Worm (Caenorhabditis elegans) whole organism, L1 larva: Measurements from ENCODE around the gene lbp-2.

Experiments
- C04F5.9 ChIP-seq: sonication (generic microtip); optimal IDR thresholded peaks from 2 replicates; lab custom pipeline; 2016; ENCODE audit warnings: missing genetic modification characterization, missing compliant biosample characterization
- C16A3.4 ChIP-seq: fragments of 150-350 bp; optimal IDR thresholded peaks from 2 replicates; lab custom pipeline; 2014; ENCODE audit warnings: missing biosample characterization, missing genetic modification characterization
- C34B4.2 ChIP-seq: sonication (generic microtip); optimal IDR thresholded peaks from 2 replicates; lab custom pipeline; 2017; ENCODE audit warnings: mild to moderate bottlenecking, missing genetic modification characterization, missing compliant biosample characterization
- F16B12.6 ChIP-seq: fragments of 150-350 bp; optimal IDR thresholded peaks from 2 replicates; lab custom pipeline; 2014; ENCODE audit warnings: missing biosample characterization, missing genetic modification characterization
- alr-1 ChIP-seq: fragments of 200-800 bp; sonication (Bioruptor generic); optimal IDR thresholded peaks from 2 replicates; lab custom pipeline; 2018; ENCODE audit warnings: borderline replicate concordance, mild to moderate bottlenecking, missing genetic modification characterization, missing compliant biosample characterization
- ceh-63 ChIP-seq: fragments of 200-800 bp; sonication (Bioruptor generic); optimal IDR thresholded peaks from 2 replicates; lab custom pipeline; 2018; ENCODE audit warnings: mild to moderate bottlenecking, missing genetic modification characterization, missing compliant biosample characterization
- ceh-8 ChIP-seq: fragments of 200-800 bp; sonication (Bioruptor generic); optimal IDR thresholded peaks from 2 replicates; lab custom pipeline; 2018; ENCODE audit warnings: mild to moderate bottlenecking, missing genetic modification characterization, moderate library complexity, missing compliant biosample characterization
- ces-1 ChIP-seq: fragments of 150-350 bp; optimal IDR thresholded peaks from 2 replicates; lab custom pipeline; 2014; ENCODE audit warnings: missing biosample characterization, missing genetic modification reagents, missing genetic modification characterization
- dpl-1 ChIP-seq, 3 experiments: fragments of 150-350 bp in 2 of 3; sonication (generic microtip) in 1 of 3; optimal IDR thresholded peaks; 2 replicates each; lab custom pipeline; 2014 to 2017; ENCODE audit warnings: missing biosample characterization in 3 of 3, missing genetic modification characterization in 3 of 3, missing genetic modification reagents in 3 of 3
- dsc-1 ChIP-seq: sonication (generic microtip); optimal IDR thresholded peaks from 2 replicates; lab custom pipeline; 2016; ENCODE audit warnings: mild to moderate bottlenecking, missing genetic modification characterization, missing compliant biosample characterization
- efl-3 ChIP-seq: fragments of 200-800 bp; sonication (Bioruptor generic); optimal IDR thresholded peaks from 2 replicates; lab custom pipeline; 2018; ENCODE audit warnings: mild to moderate bottlenecking, missing genetic modification characterization, missing compliant biosample characterization
- elt-3 ChIP-seq, 6 experiments: fragments of 150-350 bp in 1 of 6; sonication (generic microtip); optimal IDR thresholded peaks; 2 replicates each; lab custom pipeline; 2017 to 2018; ENCODE audit warnings: missing biosample characterization in 6 of 6, missing genetic modification characterization in 6 of 6, inconsistent platforms in 1 of 6
- ets-5 ChIP-seq: fragments of 200-800 bp; sonication (Bioruptor generic); IDR thresholded peaks from 2 replicates; pipeline ENCODE4 v1.3.6; 2022; ENCODE audit warnings: missing genetic modification characterization, missing compliant biosample characterization
- fkh-10 ChIP-seq: sonication (generic microtip); optimal IDR thresholded peaks from 2 replicates; lab custom pipeline; 2017; ENCODE audit warnings: missing biosample characterization, missing genetic modification reagents, missing genetic modification characterization
- fkh-4 ChIP-seq: sonication (generic microtip); optimal IDR thresholded peaks from 2 replicates; lab custom pipeline; 2016; ENCODE audit warnings: missing compliant biosample characterization, missing genetic modification characterization, borderline replicate concordance
- fkh-8 ChIP-seq: sonication (generic microtip); optimal IDR thresholded peaks from 2 replicates; lab custom pipeline; 2016; ENCODE audit warnings: mild to moderate bottlenecking, missing genetic modification characterization, missing compliant biosample characterization
- grh-1 ChIP-seq: fragments of 200-800 bp; sonication (Bioruptor generic); IDR thresholded peaks from 2 replicates; pipeline ENCODE4 v1.3.6; 2022; ENCODE audit warnings: missing genetic modification reagents, missing genetic modification characterization, missing compliant biosample characterization
- hlh-17 ChIP-seq: fragments of 200-800 bp; sonication (Bioruptor generic); optimal IDR thresholded peaks from 2 replicates; lab custom pipeline; 2018; ENCODE audit warnings: missing genetic modification characterization, mild to moderate bottlenecking, missing compliant biosample characterization, moderate library complexity, borderline replicate concordance
- jun-1 ChIP-seq: fragments of 150-350 bp; optimal IDR thresholded peaks from 2 replicates; lab custom pipeline; 2014; ENCODE audit warnings: missing biosample characterization, missing genetic modification reagents, missing genetic modification characterization
- lin-13 ChIP-seq: fragments of 150-350 bp; optimal IDR thresholded peaks from 2 replicates; lab custom pipeline; 2014; ENCODE audit warnings: missing biosample characterization, missing genetic modification reagents, missing genetic modification characterization
- lin-14 ChIP-seq: fragments of 200-800 bp; sonication (Bioruptor generic); optimal IDR thresholded peaks from 2 replicates; lab custom pipeline; 2018; ENCODE audit warnings: mild to moderate bottlenecking, missing genetic modification characterization, moderate library complexity, missing compliant biosample characterization
- lin-35 ChIP-seq, 2 experiments: fragments of 150-350 bp; optimal IDR thresholded peaks; 2 replicates each; lab custom pipeline; 2014; ENCODE audit warnings: missing biosample characterization in 2 of 2, missing genetic modification characterization in 2 of 2, missing genetic modification reagents in 2 of 2
- lin-39 ChIP-seq: fragments of 150-350 bp; optimal IDR thresholded peaks from 2 replicates; lab custom pipeline; 2014; ENCODE audit warnings: missing biosample characterization, missing genetic modification reagents, missing genetic modification characterization
- lsy-2 ChIP-seq, 2 experiments: fragments of 150-350 bp; optimal IDR thresholded peaks; 2 replicates each; lab custom pipeline; 2014; ENCODE audit warnings: missing biosample characterization in 2 of 2, missing genetic modification characterization in 2 of 2
- mef-2 ChIP-seq: fragments of 150-350 bp; optimal IDR thresholded peaks from 2 replicates; lab custom pipeline; 2014; ENCODE audit warnings: missing biosample characterization, missing genetic modification characterization
- nhr-237 ChIP-seq: fragments of 150-350 bp; optimal IDR thresholded peaks from 2 replicates; lab custom pipeline; 2014; ENCODE audit warnings: missing biosample characterization, missing genetic modification characterization
- nhr-71 ChIP-seq: sonication (generic microtip); optimal IDR thresholded peaks from 2 replicates; lab custom pipeline; 2016; ENCODE audit warnings: mild to moderate bottlenecking, missing genetic modification characterization, moderate library complexity, missing compliant biosample characterization
- nhr-77 ChIP-seq: fragments of 150-350 bp; optimal IDR thresholded peaks from 2 replicates; lab custom pipeline; 2014; ENCODE audit warnings: missing biosample characterization, missing genetic modification characterization
- nhr-85 ChIP-seq: sonication (generic microtip); peaks from one replicate; lab custom pipeline; 2016; ENCODE audit warnings: missing genetic modification characterization, inconsistent platforms, missing compliant biosample characterization
- nhr-90 ChIP-seq: sonication (generic microtip); optimal IDR thresholded peaks from 2 replicates; lab custom pipeline; 2016; ENCODE audit warnings: mild to moderate bottlenecking, missing genetic modification characterization, missing compliant biosample characterization; ENCODE audit not compliant: poor library complexity
- pag-3 ChIP-seq: sonication (generic microtip); optimal IDR thresholded peaks from 2 replicates; lab custom pipeline; 2017; ENCODE audit warnings: missing genetic modification characterization, mild to moderate bottlenecking, missing compliant biosample characterization, antibody characterized with exemption, borderline replicate concordance; ENCODE audit not compliant: insufficient read depth
- sptf-1 ChIP-seq: fragments of 150-350 bp; optimal IDR thresholded peaks from 2 replicates; lab custom pipeline; 2014; ENCODE audit warnings: missing biosample characterization, missing genetic modification characterization
- swsn-7 ChIP-seq: sonication (generic microtip); optimal IDR thresholded peaks from 2 replicates; lab custom pipeline; 2016; ENCODE audit warnings: missing genetic modification characterization, missing compliant biosample characterization
- unc-30 ChIP-seq: sonication (generic microtip); optimal IDR thresholded peaks from 2 replicates; lab custom pipeline; 2017; ENCODE audit warnings: missing biosample characterization, missing genetic modification characterization
- unc-86 ChIP-seq: sonication (generic microtip); optimal IDR thresholded peaks from 2 replicates; lab custom pipeline; 2016; ENCODE audit warnings: missing genetic modification characterization, missing compliant biosample characterization
- unc-98 ChIP-seq: fragments of 200-800 bp; sonication (Bioruptor generic); IDR thresholded peaks from 2 replicates; pipeline ENCODE4 v1.3.6; 2022; ENCODE audit warnings: missing genetic modification characterization, missing compliant biosample characterization
- vab-15 ChIP-seq: sonication (generic microtip); optimal IDR thresholded peaks from 2 replicates; lab custom pipeline; 2017; ENCODE audit warnings: missing genotype, mild to moderate bottlenecking, missing genetic modification characterization, missing compliant biosample characterization
- zag-1 ChIP-seq: fragments of 150-350 bp; optimal IDR thresholded peaks from 2 replicates; lab custom pipeline; 2014; ENCODE audit warnings: missing biosample characterization, missing genetic modification characterization

The lbp-2 gene

DNA sequence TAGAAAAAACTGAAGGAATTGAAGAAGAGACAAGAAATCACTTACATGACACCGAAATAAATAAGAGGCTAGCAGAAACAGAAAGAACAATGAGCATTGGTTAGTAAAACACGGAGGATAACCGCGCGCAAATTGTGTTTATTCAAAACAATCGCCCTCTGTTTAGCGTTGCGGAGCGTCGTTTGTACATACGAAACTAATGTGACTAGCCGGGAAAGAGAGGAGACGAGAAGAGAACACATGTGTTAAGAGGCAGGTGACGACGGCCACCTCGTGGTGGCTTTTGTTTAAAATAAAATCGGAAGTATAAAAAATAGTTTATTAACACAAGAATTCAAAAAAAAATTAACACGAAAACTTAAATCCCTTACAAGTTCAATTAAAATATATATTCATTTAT, 14.6 kb upstream of the lbp-2 start, which contains the start of gene F40F4.7 (continued):
- TF ChIP-seq C34B4.2 (tag; lab: Kevin White, UChicago) (no peak), lsy-2 (tag; optimal IDR thresholded peaks at IDR 0.05; lab: Kevin White, UChicago) (peak in 1 of 2 experiments; percentile 73), fkh-4 (tag; lab: Kevin White, UChicago) (no peak), hlh-17 (no peak), dsc-1 (tag; lab: Kevin White, UChicago) (peak; percentile 61), jun-1 (peak; percentile 41), F16B12.6 (tag; lab: Kevin White, UChicago) (peak; percentile 15), vab-15 (no peak), lin-13 (GFP tag; lab: Kevin White, UChicago) (peak; percentile 47), swsn-7 (tag; lab: Kevin White, UChicago) (peak; percentile 64), nhr-71 (peak; percentile 86), C04F5.9 (tag; lab: Kevin White, UChicago) (no peak), sptf-1 (tag; lab: Kevin White, UChicago) (no peak), unc-30 (tag; lab: Kevin White, UChicago) (no peak), ces-1 (no peak), lin-35 (GFP tag; optimal IDR thresholded peaks at IDR 0.05; lab: Kevin White, UChicago) (peak; percentile 43 to 82), nhr-77 (no peak), ceh-8 (GFP tag; lab: Kevin White, UChicago) (no peak), dpl-1 (GFP tag; optimal IDR thresholded peaks at IDR 0.05; lab: Kevin White, UChicago) (peak in 2 of 3 experiments; percentile 61 to 71), elt-3 (tag; optimal IDR thresholded peaks at IDR 0.05; lab: Kevin White, UChicago) (peak in 2 of 6 experiments; percentile 32 to 59), grh-1 (GFP tag; lab: Robert Waterston, UW) (no peak), efl-3 (GFP tag; lab: Kevin White, UChicago) (no peak), mef-2 (tag; lab: Kevin White, UChicago) (no peak), nhr-90 (peak; percentile 23), fkh-8 (peak; percentile 27), alr-1 (tag; lab: Kevin White, UChicago) (no peak), ets-5 (no peak), nhr-237 (tag; lab: Kevin White, UChicago) (no peak), pag-3 (tag; lab: Kevin White, UChicago) (no peak), zag-1 (tag; lab: Kevin White, UChicago) (no peak)

DNA sequence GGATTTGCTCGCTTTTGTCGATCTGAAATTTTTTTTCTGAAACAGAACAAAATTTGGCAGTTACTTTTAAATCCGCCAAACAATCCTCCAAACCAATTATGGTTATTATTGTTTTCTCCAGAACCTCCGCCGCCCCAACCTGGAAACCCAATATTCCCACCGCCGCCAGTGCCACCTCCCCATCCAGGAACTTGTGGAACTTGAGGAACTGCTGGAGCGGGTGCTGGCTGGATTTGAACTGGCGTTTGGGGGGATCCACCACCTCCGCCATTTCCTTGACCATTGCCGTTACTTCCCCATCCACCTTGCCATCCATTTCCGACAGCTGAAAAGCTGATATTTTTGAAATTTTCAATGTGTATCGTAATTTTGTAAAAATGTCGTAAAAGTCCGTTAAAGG, 12.6 kb upstream of the lbp-2 start:
- TF ChIP-seq dsc-1 (tag; lab: Kevin White, UChicago) (no peak), unc-98 (GFP tag; lab: Robert Waterston, UW) (no peak), fkh-10 (GFP tag; lab: Kevin White, UChicago) (no peak), pag-3 (tag; lab: Kevin White, UChicago) (no peak), nhr-237 (tag; lab: Kevin White, UChicago) (no peak), unc-30 (tag; lab: Kevin White, UChicago) (no peak)

DNA sequence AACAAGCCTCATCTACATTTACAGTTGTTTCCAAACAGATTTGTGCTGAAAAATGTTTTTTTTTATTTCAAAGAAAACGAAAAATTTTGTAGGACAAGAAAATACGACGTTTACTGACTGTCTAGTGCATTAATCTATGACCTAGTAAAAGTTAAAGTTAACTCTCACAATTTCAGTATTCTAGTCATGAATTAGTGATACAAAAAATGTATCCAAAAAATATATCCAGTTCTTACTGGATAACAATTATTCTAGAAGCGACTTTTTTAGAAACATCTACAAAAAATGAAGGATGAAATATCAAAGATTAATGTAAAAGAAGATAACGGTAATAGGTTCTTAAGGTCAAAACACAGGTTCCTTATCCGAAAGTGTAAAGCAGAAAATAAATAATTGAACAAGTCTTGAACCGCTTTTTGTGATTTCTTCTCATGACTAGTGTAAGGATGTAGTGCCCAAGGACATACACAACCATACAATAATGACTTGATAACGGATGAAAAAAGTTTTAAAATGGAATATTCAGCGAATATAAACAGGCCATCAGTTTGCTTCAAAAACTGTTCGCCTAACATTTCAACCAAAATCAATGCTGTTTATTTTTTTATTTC, 9.8 kb upstream of the lbp-2 start, which contains the start of gene pqn-37:
Gene pqn-37, minus strand, starts transcription at position 51 of the 611 bp plus-strand sequence.
- TF ChIP-seq lin-39 (tag; lab: Kevin White, UChicago), result no peak
- TF ChIP-seq nhr-71, result peak; percentile 42
- TF ChIP-seq nhr-85, result peak; percentile 55
- TF ChIP-seq lin-14, result peak; percentile 17

DNA sequence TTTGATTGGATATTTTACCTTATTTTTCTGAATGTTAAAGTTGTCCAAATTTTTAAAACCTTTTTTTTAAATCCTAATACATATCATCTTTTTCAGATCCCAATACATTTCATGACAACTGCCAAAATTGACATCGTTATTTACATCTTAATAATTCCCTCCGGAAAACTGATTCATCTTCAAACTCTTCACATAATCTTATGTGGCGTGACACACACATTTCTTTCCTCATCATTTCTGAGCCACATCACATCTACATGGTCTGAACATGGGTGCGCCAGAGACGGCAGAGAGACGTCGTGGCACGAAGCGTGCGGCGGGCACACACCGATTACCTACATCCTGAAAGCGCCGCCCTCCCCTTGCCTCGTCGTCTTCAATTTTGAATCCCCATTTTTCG, 7.9 kb upstream of the lbp-2 start, which contains the start of gene tba-9:
Gene tba-9, plus strand, starts transcription at position 301 of the 400 bp plus-strand sequence.
- peak; percentile 28 for TF ChIP-seq fkh-8
- no peak for TF ChIP-seq nhr-90
- TF ChIP-seq unc-30 (tag; lab: Kevin White, UChicago), result no peak
- TF ChIP-seq vab-15, result no peak
- TF ChIP-seq unc-86 (tag; lab: Kevin White, UChicago), result no peak
- TF ChIP-seq lin-14, result peak; percentile 16
- no peak for TF ChIP-seq C16A3.4 (tag; lab: Kevin White, UChicago)
- TF ChIP-seq ceh-63 (GFP tag; lab: Kevin White, UChicago), result no peak
